Worm (Caenorhabditis elegans) whole organism, L4/young adult: Measurements from ENCODE around the gene srm-5.
A peak's percentile ranks its signal among the peaks of the same experiment; 100 is the strongest.

ENCODE experiments used
- W03F9.2 ChIP-seq: fragments of 150-350 bp; optimal IDR thresholded peaks from 2 replicates; lab custom pipeline; 2014; ENCODE audit warnings: missing biosample characterization, missing genetic modification characterization
- him-1 ChIP-seq: sonication (generic microtip); optimal IDR thresholded peaks from 2 replicates; lab custom pipeline; 2016; ENCODE audit warnings: missing genotype, missing genetic modification reagents, missing genetic modification characterization, missing compliant biosample characterization

- TF ChIP-seq him-1 (tag; lab: Kevin White, UChicago) (peak; percentile 85), W03F9.2 (tag; lab: Kevin White, UChicago) (no peak)
These were observed 31.5 kb downstream of the srm-5 start for ce11 chrV:14366487-14366962.
